Fruit fly (Drosophila melanogaster) whole organism, adult: ENCODE measurements around the gene CG5421.

Source experiments
- CG11617 ChIP-seq: fragments of 200-800 bp; sonication (Bioruptor generic); optimal IDR thresholded peaks from 2 replicates; lab custom pipeline; 2017; ENCODE audit warnings: mild to moderate bottlenecking, missing biosample characterization, missing genetic modification reagents, missing genetic modification characterization
- CG1620 ChIP-seq: fragments of 200-800 bp; sonication (Bioruptor generic); optimal IDR thresholded peaks from 2 replicates; lab custom pipeline; 2016; ENCODE audit warnings: missing biosample characterization, missing genetic modification characterization
- CG33017 ChIP-seq: fragments of 200-800 bp; sonication (Bioruptor generic); optimal IDR thresholded peaks from 2 replicates; lab custom pipeline; 2018; ENCODE audit warnings: missing biosample characterization, mild to moderate bottlenecking, missing genetic modification characterization, moderate library complexity
- CG7045 ChIP-seq: fragments of 200-800 bp; sonication (Bioruptor generic); optimal IDR thresholded peaks from 2 replicates; lab custom pipeline; 2017; ENCODE audit warnings: missing biosample characterization, mild to moderate bottlenecking, missing genetic modification characterization
- Clk ChIP-seq: fragments of 200-800 bp; sonication (Bioruptor generic); optimal IDR thresholded peaks from 2 replicates; lab custom pipeline; 2017; ENCODE audit warnings: missing biosample characterization, missing genetic modification characterization
- Crg-1 ChIP-seq: fragments of 200-800 bp; sonication (Bioruptor generic); optimal IDR thresholded peaks from 2 replicates; lab custom pipeline; 2016; ENCODE audit warnings: missing biosample characterization, missing genetic modification characterization
- Hr96 ChIP-seq: fragments of 200-800 bp; sonication (Bioruptor generic); optimal IDR thresholded peaks from 2 replicates; lab custom pipeline; 2016; ENCODE audit warnings: missing biosample characterization, missing genetic modification characterization
- Mnt ChIP-seq: fragments of 200-800 bp; sonication (Bioruptor generic); optimal IDR thresholded peaks from 2 replicates; lab custom pipeline; 2016; ENCODE audit warnings: missing biosample characterization, mild to moderate bottlenecking, missing genetic modification characterization
- bab1 ChIP-seq: fragments of 200-800 bp; sonication (Bioruptor generic); optimal IDR thresholded peaks from 3 replicates; lab custom pipeline; 2019; ENCODE audit warnings: missing biosample characterization, mild to moderate bottlenecking, missing genetic modification characterization, moderate library complexity
- cic ChIP-seq: fragments of 200-800 bp; sonication (Bioruptor generic); optimal IDR thresholded peaks from 2 replicates; lab custom pipeline; 2017; ENCODE audit warnings: missing biosample characterization, mild to moderate bottlenecking, missing genetic modification characterization, moderate library complexity
- kay ChIP-seq: fragments of 200-800 bp; sonication (Bioruptor generic); peaks from one replicate; lab custom pipeline; 2016; ENCODE audit warnings: missing biosample characterization, missing genetic modification characterization, borderline replicate concordance
- ovo ChIP-seq: fragments of 200-800 bp; sonication (Bioruptor generic); optimal IDR thresholded peaks from 2 replicates; lab custom pipeline; 2016; ENCODE audit warnings: missing biosample characterization, missing genetic modification characterization
- pad ChIP-seq: fragments of 200-800 bp; sonication (Bioruptor generic); optimal IDR thresholded peaks from 3 replicates; lab custom pipeline; 2017; ENCODE audit warnings: missing biosample characterization, missing genetic modification characterization, mild to moderate bottlenecking, moderate library complexity, missing genetic modification reagents

- TF ChIP-seq CG33017 (tag; lab: Kevin White, UChicago) (no peak), ovo (GFP tag; lab: Kevin White, UChicago) (no peak), pad (GFP tag; lab: Kevin White, UChicago) (no peak), CG7045 (GFP tag; lab: Kevin White, UChicago) (no peak), Crg-1 (no peak), CG1620 (GFP tag; lab: Kevin White, UChicago) (no peak), cic (GFP tag; lab: Kevin White, UChicago) (no peak), bab1 (no peak), kay (GFP tag; lab: Kevin White, UChicago) (no peak), Mnt (no peak), CG11617 (GFP tag; lab: Kevin White, UChicago) (no peak), Clk (no peak), Hr96 (no peak)
Observed at dm6 chr2L:12455750-12456149, 7.8 kb upstream of the CG5421 start.
